Fruit fly (Drosophila melanogaster) whole organism, embryonic: ENCODE data around the gene RfC4.
A peak's percentile ranks its signal among the peaks of the same experiment; 100 is the strongest.

Source experiments
- Ada2b ChIP-seq: fragments of 200-800 bp; sonication (Bioruptor generic); IDR thresholded peaks from 2 replicates; pipeline ENCODE4 v1.3.6; 2022; ENCODE audit warnings: missing biosample characterization, missing genetic modification characterization
- Awh ChIP-seq: fragments of 200-800 bp; sonication (Bioruptor generic); IDR thresholded peaks from 2 replicates; pipeline ENCODE4, ENCODE4 v1.3.6; 2022; ENCODE audit warnings: missing biosample characterization, missing genetic modification characterization
- B-H2 ChIP-seq: fragments of 200-800 bp; sonication (Bioruptor generic); optimal IDR thresholded peaks from 2 replicates; lab custom pipeline; 2018; ENCODE audit warnings: missing biosample characterization, mild to moderate bottlenecking, missing genetic modification characterization
- Bgb ChIP-seq: fragments of 200-800 bp; sonication (Bioruptor generic); IDR thresholded peaks from 2 replicates; pipeline ENCODE4 v1.3.6; 2022; ENCODE audit warnings: missing biosample characterization, missing genetic modification characterization; ENCODE audit not compliant: partially characterized antibody
- CG11456 ChIP-seq: fragments of 200-800 bp; sonication (Bioruptor generic); IDR thresholded peaks from 3 replicates; pipeline ENCODE4 v1.3.6; 2022; ENCODE audit warnings: missing biosample characterization, missing genetic modification characterization
- CG11723 ChIP-seq: fragments of 200-800 bp; sonication (Bioruptor generic); optimal IDR thresholded peaks from 2 replicates; lab custom pipeline; 2017; ENCODE audit warnings: missing biosample characterization, mild to moderate bottlenecking, missing genetic modification characterization
- CG13123 ChIP-seq: fragments of 200-800 bp; sonication (Bioruptor generic); optimal IDR thresholded peaks from 2 replicates; lab custom pipeline; 2016; ENCODE audit warnings: missing biosample characterization, missing genetic modification characterization
- CG15514 ChIP-seq: fragments of 200-800 bp; sonication (Bioruptor generic); optimal IDR thresholded peaks from 3 replicates; lab custom pipeline; 2017; ENCODE audit warnings: missing biosample characterization, missing genetic modification characterization, mild to moderate bottlenecking, moderate library complexity, missing genetic modification reagents
- CG18262 ChIP-seq: fragments of 200-800 bp; optimal IDR thresholded peaks from 3 replicates; lab custom pipeline; 2019; ENCODE audit warnings: missing biosample characterization, mild to moderate bottlenecking, missing genetic modification characterization, moderate library complexity
- CG3281 ChIP-seq: fragments of 200-800 bp; sonication (Bioruptor generic); optimal IDR thresholded peaks from 3 replicates; lab custom pipeline; 2017; ENCODE audit warnings: missing biosample characterization, mild to moderate bottlenecking, missing genetic modification characterization
- CG34422 ChIP-seq: fragments of 200-800 bp; sonication (Bioruptor generic); IDR thresholded peaks from 3 replicates; pipeline ENCODE4 v1.3.6; 2022; ENCODE audit warnings: missing biosample characterization, missing genetic modification characterization
- CG4328 ChIP-seq: fragments of 200-800 bp; sonication (Bioruptor generic); optimal IDR thresholded peaks from 3 replicates; lab custom pipeline; 2017; ENCODE audit warnings: missing biosample characterization, missing genetic modification reagents, missing genetic modification characterization
- CG7372 ChIP-seq: fragments of 200-800 bp; sonication (Bioruptor generic); IDR thresholded peaks from 2 replicates; pipeline ENCODE4 v1.3.6; 2022; ENCODE audit warnings: missing biosample characterization, missing genetic modification characterization
- CG7987 ChIP-seq: fragments of 200-800 bp; sonication (Bioruptor generic); optimal IDR thresholded peaks from 2 replicates; lab custom pipeline; 2018; ENCODE audit warnings: missing biosample characterization, mild to moderate bottlenecking, missing genetic modification characterization, moderate library complexity
- CG8765 ChIP-seq: fragments of 200-800 bp; sonication (Bioruptor generic); IDR thresholded peaks from 2 replicates; pipeline ENCODE4 v1.3.6; 2022; ENCODE audit warnings: missing biosample characterization, missing genetic modification characterization
- D19B ChIP-seq: fragments of 200-800 bp; sonication (Bioruptor generic); optimal IDR thresholded peaks from 2 replicates; lab custom pipeline; 2017; ENCODE audit warnings: missing biosample characterization, mild to moderate bottlenecking, missing genetic modification characterization
- E2f1 ChIP-seq: fragments of 200-800 bp; sonication (Bioruptor generic); IDR thresholded peaks from 2 replicates; pipeline ENCODE4 v1.3.6; 2022; ENCODE audit warnings: missing biosample characterization, missing genetic modification characterization
- Ets65A ChIP-seq: fragments of 200-800 bp; sonication (Bioruptor generic); peaks from one replicate; lab custom pipeline; 2016; ENCODE audit warnings: missing biosample characterization, missing genetic modification characterization
- GATAe ChIP-seq: fragments of 200-800 bp; sonication (Bioruptor generic); conservative IDR thresholded peaks from 2 replicates; pipeline ENCODE4 v1.3.6; 2022; ENCODE audit warnings: missing biosample characterization, missing genetic modification characterization
- Hey ChIP-seq: fragments of 200-800 bp; sonication (Bioruptor generic); optimal IDR thresholded peaks from 3 replicates; lab custom pipeline; 2018; ENCODE audit warnings: missing biosample characterization, mild to moderate bottlenecking, missing genetic modification characterization
- Hr3 ChIP-seq: fragments of 200-800 bp; sonication (Bioruptor generic); optimal IDR thresholded peaks from 3 replicates; lab custom pipeline; 2016; ENCODE audit warnings: missing biosample characterization, missing genetic modification characterization
- MESR4 ChIP-seq: fragments of 200-800 bp; sonication (Bioruptor generic); optimal IDR thresholded peaks from 2 replicates; lab custom pipeline; 2018; ENCODE audit warnings: missing biosample characterization, mild to moderate bottlenecking, missing genetic modification characterization, moderate library complexity
- Mad ChIP-seq: fragments of 200-800 bp; sonication (Bioruptor generic); optimal IDR thresholded peaks from 2 replicates; lab custom pipeline; 2016; ENCODE audit warnings: missing biosample characterization, missing genetic modification characterization
- Max ChIP-seq: fragments of 200-800 bp; sonication (Bioruptor generic); optimal IDR thresholded peaks from 2 replicates; lab custom pipeline; 2016; ENCODE audit warnings: missing biosample characterization, mild to moderate bottlenecking, missing genetic modification characterization
- Med ChIP-seq: fragments of 200-800 bp; sonication (Bioruptor generic); peaks from one replicate; lab custom pipeline; 2016; ENCODE audit warnings: missing biosample characterization, missing genetic modification characterization, mild to moderate bottlenecking, inconsistent platforms, moderate library complexity
- Mes4 ChIP-seq: fragments of 200-800 bp; sonication (Bioruptor generic); optimal IDR thresholded peaks from 2 replicates; lab custom pipeline; 2016; ENCODE audit warnings: missing biosample characterization, missing genetic modification characterization
- Nf-YA ChIP-seq: fragments of 200-800 bp; sonication (Bioruptor generic); IDR thresholded peaks from 2 replicates; pipeline ENCODE4 v1.3.6; 2022; ENCODE audit warnings: missing biosample characterization, missing genetic modification characterization
- Poxn ChIP-seq: fragments of 200-800 bp; sonication (Bioruptor generic); IDR thresholded peaks from 2 replicates; pipeline ENCODE4 v1.3.6; 2022; ENCODE audit warnings: missing biosample characterization, missing genetic modification characterization
- Sox100B ChIP-seq: fragments of 200-800 bp; sonication (Bioruptor generic); optimal IDR thresholded peaks from 3 replicates; lab custom pipeline; 2018; ENCODE audit warnings: missing biosample characterization, mild to moderate bottlenecking, missing genetic modification characterization
- Ssrp ChIP-seq: fragments of 200-800 bp; sonication (Bioruptor generic); optimal IDR thresholded peaks from 2 replicates; lab custom pipeline; 2018; ENCODE audit warnings: missing biosample characterization, mild to moderate bottlenecking, missing genetic modification characterization, moderate library complexity
- Tbp ChIP-seq: fragments of >200 bp; optimal IDR thresholded peaks from 2 replicates; lab custom pipeline; 2018; ENCODE audit warnings: missing biosample characterization, missing genetic modification characterization
- ato ChIP-seq: fragments of 200-800 bp; sonication (Bioruptor generic); IDR thresholded peaks from 2 replicates; pipeline ENCODE4 v1.3.6; 2022; ENCODE audit warnings: missing biosample characterization, missing genetic modification characterization; ENCODE audit not compliant: partially characterized antibody
- bbx ChIP-seq: fragments of 200-800 bp; sonication (Bioruptor generic); IDR thresholded peaks from 2 replicates; pipeline ENCODE4 v1.3.6; 2022; ENCODE audit warnings: missing biosample characterization, missing genetic modification characterization; ENCODE audit not compliant: partially characterized antibody
- cato ChIP-seq: fragments of 200-800 bp; sonication (Bioruptor generic); optimal IDR thresholded peaks from 2 replicates; lab custom pipeline; 2016; ENCODE audit warnings: missing biosample characterization, missing genetic modification characterization, borderline replicate concordance
- crc ChIP-seq: fragments of 200-800 bp; sonication (Bioruptor generic); optimal IDR thresholded peaks from 2 replicates; lab custom pipeline; 2016; ENCODE audit warnings: missing biosample characterization, missing genetic modification characterization
- dan ChIP-seq: fragments of 200-800 bp; sonication (Bioruptor generic); IDR thresholded peaks from 2 replicates; pipeline ENCODE4 v1.3.6; 2022; ENCODE audit warnings: missing biosample characterization, missing genetic modification characterization
- danr ChIP-seq: fragments of 200-800 bp; sonication (Bioruptor generic); IDR thresholded peaks from 2 replicates; pipeline ENCODE4 v1.3.6; 2022; ENCODE audit warnings: missing biosample characterization, missing genetic modification characterization
- dm ChIP-seq: fragments of 200-800 bp; sonication (Bioruptor generic); optimal IDR thresholded peaks from 3 replicates; lab custom pipeline; 2016; ENCODE audit warnings: missing biosample characterization, missing genetic modification characterization
- ewg ChIP-seq: fragments of 200-800 bp; sonication (Bioruptor generic); optimal IDR thresholded peaks from 3 replicates; lab custom pipeline; 2017; ENCODE audit warnings: mild to moderate bottlenecking, missing biosample characterization, missing genetic modification reagents, missing genetic modification characterization
- ftz-f1 ChIP-seq: fragments of 200-800 bp; sonication (Bioruptor generic); optimal IDR thresholded peaks from 2 replicates; lab custom pipeline; 2016; ENCODE audit warnings: missing biosample characterization, missing genetic modification characterization
- h ChIP-seq: fragments of >200 bp; optimal IDR thresholded peaks from 2 replicates; lab custom pipeline; 2017
- mld ChIP-seq: fragments of 200-800 bp; sonication (Bioruptor generic); IDR thresholded peaks from 3 replicates; pipeline ENCODE4 v1.3.6; 2022; ENCODE audit warnings: missing biosample characterization, missing genetic modification characterization; ENCODE audit not compliant: partially characterized antibody
- pb ChIP-seq: fragments of 200-800 bp; sonication (Bioruptor generic); optimal IDR thresholded peaks from 3 replicates; lab custom pipeline; 2016; ENCODE audit warnings: missing biosample characterization, missing genetic modification characterization
- pfk ChIP-seq: fragments of 200-800 bp; sonication (Bioruptor generic); optimal IDR thresholded peaks from 2 replicates; lab custom pipeline; 2018; ENCODE audit warnings: missing biosample characterization, mild to moderate bottlenecking, missing genetic modification characterization, moderate library complexity
- rib ChIP-seq: fragments of 200-800 bp; sonication (Bioruptor generic); IDR thresholded peaks from 2 replicates; pipeline ENCODE4 v1.3.6; 2022; ENCODE audit warnings: missing biosample characterization, missing genetic modification characterization
- so ChIP-seq: fragments of 200-800 bp; sonication (Bioruptor generic); IDR thresholded peaks from 3 replicates; pipeline ENCODE4 v1.3.6; 2022; ENCODE audit warnings: missing biosample characterization, missing genetic modification characterization
- ssp ChIP-seq: fragments of 200-800 bp; sonication (Bioruptor generic); IDR thresholded peaks from 2 replicates; pipeline ENCODE4 v1.3.6; 2022; ENCODE audit warnings: missing biosample characterization, missing genetic modification characterization
- tin ChIP-seq: fragments of 200-800 bp; sonication (Bioruptor generic); optimal IDR thresholded peaks from 3 replicates; lab custom pipeline; 2016; ENCODE audit warnings: missing biosample characterization, missing genetic modification characterization
- ttk ChIP-seq: fragments of 200-800 bp; sonication (Bioruptor generic); IDR thresholded peaks from 2 replicates; pipeline ENCODE4 v2.1.2; 2022; ENCODE audit warnings: missing biosample characterization, missing genetic modification characterization
- vfl ChIP-seq: fragments of 200-800 bp; sonication (Bioruptor generic); optimal IDR thresholded peaks from 2 replicates; lab custom pipeline; 2016; ENCODE audit warnings: missing biosample characterization, missing genetic modification characterization
- wek ChIP-seq: fragments of 200-800 bp; sonication (Bioruptor generic); optimal IDR thresholded peaks from 3 replicates; lab custom pipeline; 2018; ENCODE audit warnings: missing biosample characterization, mild to moderate bottlenecking, missing genetic modification characterization, moderate library complexity

RfC4 gene

dm6 chr3L:4102496-4103257, 33.2 kb downstream of the RfC4 start, which contains the start of gene CG14995:
CG14995 (minus strand) TSS chr3L:4103256.
- TF ChIP-seq wek (GFP tag; lab: Kevin White, UChicago) (no peak), CG18262 (tag; lab: Kevin White, UChicago) (no peak), Ssrp (no peak), Hey (no peak), CG15514 (peak; percentile 31), Ets65A (GFP tag; lab: Kevin White, UChicago) (no peak), tin (GFP tag; lab: Kevin White, UChicago) (no peak), B-H2 (GFP tag; lab: Kevin White, UChicago) (no peak), GATAe (GFP tag; lab: Robert Waterston, UW) (no peak), pb (GFP tag; lab: Kevin White, UChicago) (no peak), Bgb (peak; percentile 70), pfk (GFP tag; lab: Kevin White, UChicago) (no peak), E2f1 (GFP tag; lab: Robert Waterston, UW) (no peak), dan (GFP tag; lab: Robert Waterston, UW) (no peak), Hr3 (GFP tag; lab: Kevin White, UChicago) (no peak), crc (GFP tag; lab: Kevin White, UChicago) (no peak), CG11456 (GFP tag; lab: Robert Waterston, UW) (no peak), ewg (GFP tag; lab: Kevin White, UChicago) (no peak), danr (no peak), CG7372 (no peak), CG3281 (peak; percentile 44), mld (GFP tag; lab: Robert Waterston, UW) (no peak), ato (GFP tag; lab: Robert Waterston, UW) (peak; percentile 33; the same call in 1 of the 2 replicates), Sox100B (GFP tag; lab: Kevin White, UChicago) (no peak), Ada2b (GFP tag; lab: Robert Waterston, UW) (no peak), cato (no peak), CG7987 (GFP tag; lab: Kevin White, UChicago) (peak; percentile 56), CG4328 (GFP tag; lab: Kevin White, UChicago) (peak; percentile 29), rib (GFP tag; lab: Robert Waterston, UW) (no peak), ttk (GFP tag; lab: Robert Waterston, UW) (no peak), Nf-YA (GFP tag; lab: Robert Waterston, UW) (no peak), so (GFP tag; lab: Robert Waterston, UW) (no peak), Tbp (GFP tag; lab: Kevin White, UChicago) (no peak), CG8765 (GFP tag; lab: Robert Waterston, UW) (no peak), bbx (peak; percentile 51; the same call in 1 of the 2 replicates), CG11723 (GFP tag; lab: Kevin White, UChicago) (no peak), vfl (GFP tag; lab: Kevin White, UChicago) (no peak), MESR4 (GFP tag; lab: Kevin White, UChicago) (peak; percentile 49), Awh (GFP tag; lab: Robert Waterston, UW) (no peak), ssp (GFP tag; lab: Robert Waterston, UW) (no peak), dm (GFP tag; lab: Kevin White, UChicago) (no peak), CG13123 (GFP tag; lab: Kevin White, UChicago) (no peak), Mes4 (no peak), Poxn (no peak), Mad (no peak), h (lab: Kevin White, UChicago) (no peak), Max (GFP tag; lab: Kevin White, UChicago) (peak; percentile 12), CG34422 (peak; percentile 75; the same call in 1 of the 3 replicates), Med (GFP tag; lab: Kevin White, UChicago) (peak; percentile 69), D19B (GFP tag; lab: Kevin White, UChicago) (no peak), ftz-f1 (GFP tag; lab: Kevin White, UChicago) (peak; percentile 16)
